Fruit fly (Drosophila melanogaster): Measurements from ENCODE around the gene Fkbp39.

Gene Fkbp39

DNA sequence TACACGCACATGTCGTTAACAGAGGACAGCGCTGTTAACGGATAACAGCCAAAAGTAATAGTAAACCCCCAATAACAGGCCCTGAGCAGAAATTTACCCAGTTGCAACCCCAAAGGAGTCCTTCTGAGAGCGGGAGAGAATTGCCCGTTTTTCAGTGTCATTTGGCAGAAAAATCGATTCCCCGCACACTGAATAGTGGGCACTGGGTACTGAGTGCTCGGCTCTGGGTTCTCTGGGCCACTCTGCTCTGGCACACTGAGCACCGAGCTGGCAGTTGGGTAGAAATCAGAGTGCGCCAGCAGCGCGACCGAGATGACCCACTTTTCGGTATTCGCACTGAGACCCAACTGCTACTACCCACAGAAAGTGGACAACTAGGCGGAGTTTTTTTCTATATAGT is 41.5 kb upstream of the Fkbp39 start, which contains the start of gene Rbp (continued):
- no peak for TF ChIP-seq CG18764 (GFP tag; optimal IDR thresholded peaks at IDR 0.05)
- TF ChIP-seq emc (GFP tag; optimal IDR thresholded peaks at IDR 0.05) = no peak
- no peak for TF ChIP-seq H15 (GFP tag; IDR thresholded peaks at IDR 0.05)
- TF ChIP-seq fd64A (GFP tag; optimal IDR thresholded peaks at IDR 0.05) = no peak
- peak; percentile 98 for TF ChIP-seq onecut (GFP tag; IDR thresholded peaks at IDR 0.05)
- TF ChIP-seq Med (GFP tag) = peak; percentile 58
- TF ChIP-seq seq (GFP tag; IDR thresholded peaks at IDR 0.05) = peak; percentile 59
- no peak for TF ChIP-seq ken (GFP tag; IDR thresholded peaks at IDR 0.05)
- TF ChIP-seq CG9727 (GFP tag; optimal IDR thresholded peaks at IDR 0.05) = no peak
- no peak for TF ChIP-seq CG1792 (GFP tag; optimal IDR thresholded peaks at IDR 0.05)
- TF ChIP-seq CG14710 (tag; optimal IDR thresholded peaks at IDR 0.05) = no peak
- 0 out of 3 replicates have a peak, but pooled peaks have one; percentile 17 for TF ChIP-seq CG34422 (GFP tag; IDR thresholded peaks at IDR 0.05)
- TF ChIP-seq ewg (GFP tag; optimal IDR thresholded peaks at IDR 0.05) = peak; percentile 36
- no peak for TF ChIP-seq maf-S (GFP tag; optimal IDR thresholded peaks at IDR 0.05)
- TF ChIP-seq kni (GFP tag; optimal IDR thresholded peaks at IDR 0.05) = no peak
- no peak for TF ChIP-seq stc (GFP tag; IDR thresholded peaks at IDR 0.05)
- no peak for TF ChIP-seq jigr1 (GFP tag; IDR thresholded peaks at IDR 0.05)

dm6 chr3R:15371833-15372232 is 38.9 kb upstream of the Fkbp39 start, which contains the start of the genes Ccm3 and CG6136:
TSS of gene Ccm3 (plus strand) at chr3R:15371957.
TSS of gene CG6136 (minus strand) at chr3R:15372212.
- TF ChIP-seq exex (tag; optimal IDR thresholded peaks at IDR 0.05) (peak; percentile 43), CG6791 (GFP tag; IDR thresholded peaks at IDR 0.05; ENCODE audit: partially characterized antibody) (peak; percentile 93), Dip3 (GFP tag; optimal IDR thresholded peaks at IDR 0.05) (peak; percentile 36), CG43689 (GFP tag; IDR thresholded peaks at IDR 0.05) (no peak), repo (GFP tag; optimal IDR thresholded peaks at IDR 0.05) (peak; percentile 39), her (GFP tag; optimal IDR thresholded peaks at IDR 0.05) (peak; percentile 35), Hr51 (GFP tag; optimal IDR thresholded peaks at IDR 0.05) (peak in 1 of 2 experiments; percentile 23), CG11723 (GFP tag; optimal IDR thresholded peaks at IDR 0.05) (no peak), CG12236 (GFP tag; optimal IDR thresholded peaks at IDR 0.05) (no peak), YL-1 (GFP tag; optimal IDR thresholded peaks at IDR 0.05) (peak; percentile 89), Sin3A (optimal IDR thresholded peaks at IDR 0.05) (peak; percentile 44), CG7928 (GFP tag; optimal IDR thresholded peaks at IDR 0.05) (peak; percentile 27), CG4424 (GFP tag; optimal IDR thresholded peaks at IDR 0.05) (peak; percentile 30), eyg (GFP tag; optimal IDR thresholded peaks at IDR 0.05) (peak; percentile 31), CG6272 (GFP tag; IDR thresholded peaks at IDR 0.05) (0 out of 2 replicates have a peak, but pooled peaks have one; percentile 10), CG3407 (GFP tag; optimal IDR thresholded peaks at IDR 0.05) (no peak), MESR4 (GFP tag; optimal IDR thresholded peaks at IDR 0.05) (peak; percentile 86), CG18599 (GFP tag; optimal IDR thresholded peaks at IDR 0.05) (peak; percentile 51), pan (optimal IDR thresholded peaks at IDR 0.05) (no peak), pan (GFP tag; optimal IDR thresholded peaks at IDR 0.05 in 1 of 2, IDR thresholded peaks at IDR 0.05 in 1 of 2) (no peak), CG6765 (GFP tag; optimal IDR thresholded peaks at IDR 0.05) (peak; percentile 52), HLH4C (GFP tag; IDR thresholded peaks at IDR 0.05; ENCODE audit: partially characterized antibody) (peak; percentile 91), CG9727 (GFP tag; optimal IDR thresholded peaks at IDR 0.05) (peak; percentile 25), pum (GFP tag; optimal IDR thresholded peaks at IDR 0.05) (no peak), ranshi (GFP tag; IDR thresholded peaks at IDR 0.05) (peak; percentile 11; the same call in 1 of the 2 replicates), gcm2 (GFP tag; optimal IDR thresholded peaks at IDR 0.05) (peak; percentile 5), CG42726 (GFP tag; IDR thresholded peaks at IDR 0.05; ENCODE audit: partially characterized antibody) (peak; percentile 89; the same call in 1 of the 2 replicates), CG6689 (GFP tag; IDR thresholded peaks at IDR 0.05) (0 out of 2 replicates have a peak, but pooled peaks have one; percentile 21), zfh2 (GFP tag; optimal IDR thresholded peaks at IDR 0.05) (peak; percentile 48), salm (tag; optimal IDR thresholded peaks at IDR 0.05) (no peak), CG11560 (tag; IDR thresholded peaks at IDR 0.05) (no peak), CG9609 (GFP tag; optimal IDR thresholded peaks at IDR 0.05) (peak; percentile 15), lilli (GFP tag; optimal IDR thresholded peaks at IDR 0.05) (peak; percentile 52), CG16813 (GFP tag; IDR thresholded peaks at IDR 0.05; ENCODE audit: partially characterized antibody) (peak; percentile 88), CG7963 (GFP tag; IDR thresholded peaks at IDR 0.05; ENCODE audit: partially characterized antibody) (peak; percentile 83)

Data from whole organism, embryonic.